Worm (Caenorhabditis elegans) whole organism, L1 larva: ENCODE data around the gene F37H8.5.
A peak's percentile ranks its signal among the peaks of the same experiment; 100 is the strongest.

Experiments used
- C04F5.9 ChIP-seq: sonication (generic microtip); optimal IDR thresholded peaks from 2 replicates; lab custom pipeline; 2016; ENCODE audit warnings: missing genetic modification characterization, missing compliant biosample characterization
- C16A3.4 ChIP-seq: fragments of 150-350 bp; optimal IDR thresholded peaks from 2 replicates; lab custom pipeline; 2014; ENCODE audit warnings: missing biosample characterization, missing genetic modification characterization
- C34B4.2 ChIP-seq: sonication (generic microtip); optimal IDR thresholded peaks from 2 replicates; lab custom pipeline; 2017; ENCODE audit warnings: mild to moderate bottlenecking, missing genetic modification characterization, missing compliant biosample characterization
- Y116A8C.19 ChIP-seq: sonication (generic microtip); optimal IDR thresholded peaks from 2 replicates; lab custom pipeline; 2016; ENCODE audit warnings: missing compliant biosample characterization, missing genetic modification characterization, borderline replicate concordance
- ama-1 ChIP-seq: fragments of 150-350 bp; optimal IDR thresholded peaks from 2 replicates; lab custom pipeline; 2014
- ceh-63 ChIP-seq: fragments of 200-800 bp; sonication (Bioruptor generic); optimal IDR thresholded peaks from 2 replicates; lab custom pipeline; 2018; ENCODE audit warnings: mild to moderate bottlenecking, missing genetic modification characterization, missing compliant biosample characterization
- ceh-88 ChIP-seq: fragments of 200-800 bp; sonication (Bioruptor generic); IDR thresholded peaks from 2 replicates; pipeline ENCODE4 v1.3.6; 2022; ENCODE audit warnings: missing genetic modification characterization, missing compliant biosample characterization
- ceh-90 ChIP-seq: sonication (generic microtip); optimal IDR thresholded peaks from 2 replicates; lab custom pipeline; 2016; ENCODE audit warnings: missing genetic modification characterization, missing compliant biosample characterization
- ces-1 ChIP-seq: fragments of 150-350 bp; optimal IDR thresholded peaks from 2 replicates; lab custom pipeline; 2014; ENCODE audit warnings: missing biosample characterization, missing genetic modification reagents, missing genetic modification characterization
- dpl-1 ChIP-seq, 3 experiments: fragments of 150-350 bp in 2 of 3; sonication (generic microtip) in 1 of 3; optimal IDR thresholded peaks; 2 replicates each; lab custom pipeline; 2014 to 2017; ENCODE audit warnings: missing biosample characterization in 3 of 3, missing genetic modification characterization in 3 of 3, missing genetic modification reagents in 3 of 3
- dsc-1 ChIP-seq: sonication (generic microtip); optimal IDR thresholded peaks from 2 replicates; lab custom pipeline; 2016; ENCODE audit warnings: mild to moderate bottlenecking, missing genetic modification characterization, missing compliant biosample characterization
- efl-1 ChIP-seq, 4 experiments: fragments of 150-350 bp; optimal IDR thresholded peaks in 3 of 4; peaks in 1 of 4; 1 replicate in 1 of 4; 2 replicates in 3 of 4; lab custom pipeline; 2014; ENCODE audit warnings: missing biosample characterization in 2 of 4, missing genetic modification characterization in 2 of 4, missing genetic modification reagents in 2 of 4
- elt-3 ChIP-seq, 6 experiments: fragments of 150-350 bp in 1 of 6; sonication (generic microtip); optimal IDR thresholded peaks; 2 replicates each; lab custom pipeline; 2017 to 2018; ENCODE audit warnings: missing biosample characterization in 6 of 6, missing genetic modification characterization in 6 of 6, inconsistent platforms in 1 of 6
- fkh-10 ChIP-seq: sonication (generic microtip); optimal IDR thresholded peaks from 2 replicates; lab custom pipeline; 2017; ENCODE audit warnings: missing biosample characterization, missing genetic modification reagents, missing genetic modification characterization
- fos-1 ChIP-seq: fragments of 150-350 bp; optimal IDR thresholded peaks from 2 replicates; lab custom pipeline; 2014; ENCODE audit warnings: missing biosample characterization, missing genetic modification characterization
- grh-1 ChIP-seq: fragments of 200-800 bp; sonication (Bioruptor generic); IDR thresholded peaks from 2 replicates; pipeline ENCODE4 v1.3.6; 2022; ENCODE audit warnings: missing genetic modification reagents, missing genetic modification characterization, missing compliant biosample characterization
- hlh-4 ChIP-seq: sonication (generic microtip); optimal IDR thresholded peaks from 2 replicates; lab custom pipeline; 2016; ENCODE audit warnings: mild to moderate bottlenecking, missing genetic modification characterization, missing compliant biosample characterization
- irx-1 ChIP-seq: sonication (generic microtip); optimal IDR thresholded peaks from 2 replicates; lab custom pipeline; 2016; ENCODE audit warnings: missing genetic modification characterization, missing compliant biosample characterization
- isw-1 ChIP-seq: fragments of 200-800 bp; sonication (Bioruptor generic); IDR thresholded peaks from 2 replicates; pipeline ENCODE4 v1.3.6; 2022; ENCODE audit warnings: missing genetic modification characterization, missing compliant biosample characterization
- lin-15B ChIP-seq: fragments of 150-350 bp; sonication (generic microtip); optimal IDR thresholded peaks from 3 replicates; lab custom pipeline; 2014; ENCODE audit warnings: missing biosample characterization, missing genetic modification characterization
- lin-35 ChIP-seq, 2 experiments: fragments of 150-350 bp; optimal IDR thresholded peaks; 2 replicates each; lab custom pipeline; 2014; ENCODE audit warnings: missing biosample characterization in 2 of 2, missing genetic modification characterization in 2 of 2, missing genetic modification reagents in 2 of 2
- lin-39 ChIP-seq: fragments of 150-350 bp; optimal IDR thresholded peaks from 2 replicates; lab custom pipeline; 2014; ENCODE audit warnings: missing biosample characterization, missing genetic modification reagents, missing genetic modification characterization
- lsy-2 ChIP-seq, 2 experiments: fragments of 150-350 bp; optimal IDR thresholded peaks; 2 replicates each; lab custom pipeline; 2014; ENCODE audit warnings: missing biosample characterization in 2 of 2, missing genetic modification characterization in 2 of 2
- mef-2 ChIP-seq: fragments of 150-350 bp; optimal IDR thresholded peaks from 2 replicates; lab custom pipeline; 2014; ENCODE audit warnings: missing biosample characterization, missing genetic modification characterization
- mep-1 ChIP-seq: fragments of 150-350 bp; optimal IDR thresholded peaks from 2 replicates; lab custom pipeline; 2014; ENCODE audit warnings: missing biosample characterization, missing genetic modification characterization
- nhr-11 ChIP-seq: fragments of 150-350 bp; optimal IDR thresholded peaks from 2 replicates; lab custom pipeline; 2014; ENCODE audit warnings: missing biosample characterization, missing genetic modification characterization
- nhr-19 ChIP-seq: fragments of 200-800 bp; sonication (Bioruptor generic); conservative IDR thresholded peaks from 2 replicates; pipeline ENCODE4 v1.3.6; 2022; ENCODE audit warnings: missing genetic modification characterization, missing compliant biosample characterization
- nhr-20 ChIP-seq: sonication (generic microtip); optimal IDR thresholded peaks from 2 replicates; lab custom pipeline; 2016; ENCODE audit warnings: mild to moderate bottlenecking, missing genetic modification characterization, missing compliant biosample characterization
- nhr-237 ChIP-seq: fragments of 150-350 bp; optimal IDR thresholded peaks from 2 replicates; lab custom pipeline; 2014; ENCODE audit warnings: missing biosample characterization, missing genetic modification characterization
- nhr-28 ChIP-seq: fragments of 150-350 bp; optimal IDR thresholded peaks from 2 replicates; lab custom pipeline; 2014; ENCODE audit warnings: missing biosample characterization, missing genetic modification characterization
- nhr-71 ChIP-seq: sonication (generic microtip); optimal IDR thresholded peaks from 2 replicates; lab custom pipeline; 2016; ENCODE audit warnings: mild to moderate bottlenecking, missing genetic modification characterization, moderate library complexity, missing compliant biosample characterization
- nhr-76 ChIP-seq: sonication (generic microtip); optimal IDR thresholded peaks from 2 replicates; lab custom pipeline; 2017; ENCODE audit warnings: missing biosample characterization, missing genetic modification characterization
- nhr-77 ChIP-seq: fragments of 150-350 bp; optimal IDR thresholded peaks from 2 replicates; lab custom pipeline; 2014; ENCODE audit warnings: missing biosample characterization, missing genetic modification characterization
- nhr-84 ChIP-seq: sonication (generic microtip); optimal IDR thresholded peaks from 2 replicates; lab custom pipeline; 2017; ENCODE audit warnings: missing biosample characterization, missing genetic modification characterization
- nhr-90 ChIP-seq: sonication (generic microtip); optimal IDR thresholded peaks from 2 replicates; lab custom pipeline; 2016; ENCODE audit warnings: mild to moderate bottlenecking, missing genetic modification characterization, missing compliant biosample characterization; ENCODE audit not compliant: poor library complexity
- pag-3 ChIP-seq: sonication (generic microtip); optimal IDR thresholded peaks from 2 replicates; lab custom pipeline; 2017; ENCODE audit warnings: missing genetic modification characterization, mild to moderate bottlenecking, missing compliant biosample characterization, antibody characterized with exemption, borderline replicate concordance; ENCODE audit not compliant: insufficient read depth
- skn-1 ChIP-seq: fragments of 150-350 bp; optimal IDR thresholded peaks from 2 replicates; lab custom pipeline; 2014; ENCODE audit warnings: missing biosample characterization, missing genetic modification characterization
- snu-23 ChIP-seq: sonication (generic microtip); optimal IDR thresholded peaks from 2 replicates; lab custom pipeline; 2016; ENCODE audit warnings: missing genetic modification characterization, missing compliant biosample characterization
- sup-37 ChIP-seq: fragments of 200-800 bp; sonication (Bioruptor generic); optimal IDR thresholded peaks from 2 replicates; lab custom pipeline; 2018; ENCODE audit warnings: mild to moderate bottlenecking, missing genetic modification characterization, missing compliant biosample characterization
- tbx-2 ChIP-seq: sonication (generic microtip); optimal IDR thresholded peaks from 2 replicates; lab custom pipeline; 2016; ENCODE audit warnings: missing genetic modification characterization, missing compliant biosample characterization
- tlp-1 ChIP-seq: fragments of 150-350 bp; optimal IDR thresholded peaks from 2 replicates; lab custom pipeline; 2014; ENCODE audit warnings: missing biosample characterization, missing genetic modification characterization
- unc-130 ChIP-seq: fragments of 150-350 bp; optimal IDR thresholded peaks from 2 replicates; lab custom pipeline; 2017; ENCODE audit warnings: missing biosample characterization, missing genetic modification characterization, inconsistent platforms
- unc-86 ChIP-seq: sonication (generic microtip); optimal IDR thresholded peaks from 2 replicates; lab custom pipeline; 2016; ENCODE audit warnings: missing genetic modification characterization, missing compliant biosample characterization
- unc-98 ChIP-seq: fragments of 200-800 bp; sonication (Bioruptor generic); IDR thresholded peaks from 2 replicates; pipeline ENCODE4 v1.3.6; 2022; ENCODE audit warnings: missing genetic modification characterization, missing compliant biosample characterization
- vab-15 ChIP-seq: sonication (generic microtip); optimal IDR thresholded peaks from 2 replicates; lab custom pipeline; 2017; ENCODE audit warnings: missing genotype, mild to moderate bottlenecking, missing genetic modification characterization, missing compliant biosample characterization

Gene F37H8.5

ce11 chrII:11181250-11181704 is 6.7 kb upstream of the F37H8.5 start, which contains the start of gene bigr-1 (continued):
- no peak for TF ChIP-seq ces-1 (GFP tag; lab: Kevin White, UChicago)
- TF ChIP-seq Y116A8C.19 (tag; lab: Kevin White, UChicago): no peak
- TF ChIP-seq grh-1 (GFP tag; lab: Robert Waterston, UW): no peak
- no peak for TF ChIP-seq C16A3.4
- TF ChIP-seq lin-15B: no peak
- no peak for TF ChIP-seq mef-2 (tag; lab: Kevin White, UChicago)
- peak; percentile 2 for TF ChIP-seq tbx-2 (tag; lab: Kevin White, UChicago)
- no peak for TF ChIP-seq skn-1 (tag; lab: Kevin White, UChicago)
- no peak for TF ChIP-seq nhr-28 (tag; lab: Kevin White, UChicago)
- TF ChIP-seq fos-1: no peak
- peak; percentile 37 for TF ChIP-seq nhr-71 (tag; lab: Kevin White, UChicago)
- TF ChIP-seq dsc-1 (tag; lab: Kevin White, UChicago): no peak
- no peak for TF ChIP-seq unc-98
- no peak for TF ChIP-seq sup-37
- no peak for TF ChIP-seq efl-1 (optimal IDR thresholded peaks at IDR 0.05; lab: Kevin White, UChicago)
- no peak for TF ChIP-seq efl-1 (GFP tag; optimal IDR thresholded peaks at IDR 0.05 in 1 of 2; lab: Kevin White, UChicago)
- no peak for TF ChIP-seq nhr-84 (tag; lab: Kevin White, UChicago)
- TF ChIP-seq ceh-63 (GFP tag; lab: Kevin White, UChicago): no peak
- no peak for TF ChIP-seq nhr-237 (tag; lab: Kevin White, UChicago)
- TF ChIP-seq nhr-90: no peak
- no peak for TF ChIP-seq mep-1
- TF ChIP-seq hlh-4 (tag; lab: Kevin White, UChicago): no peak
- TF ChIP-seq ceh-88 (GFP tag; lab: Robert Waterston, UW): no peak
- no peak for TF ChIP-seq ceh-90 (tag; lab: Kevin White, UChicago)
- TF ChIP-seq nhr-76 (tag; lab: Kevin White, UChicago): no peak
- no peak for TF ChIP-seq nhr-77 (tag; lab: Kevin White, UChicago)
- TF ChIP-seq unc-130 (tag; lab: Kevin White, UChicago): no peak
- no peak for TF ChIP-seq pag-3
- TF ChIP-seq nhr-11 (tag; lab: Kevin White, UChicago): no peak
- TF ChIP-seq tlp-1 (tag; lab: Kevin White, UChicago): no peak
- peak; percentile 51 for TF ChIP-seq nhr-20 (tag; lab: Kevin White, UChicago)
- TF ChIP-seq fkh-10 (GFP tag; lab: Kevin White, UChicago): no peak
- no peak for TF ChIP-seq irx-1 (tag; lab: Kevin White, UChicago)
- no peak for TF ChIP-seq elt-3 (tag; optimal IDR thresholded peaks at IDR 0.05; lab: Kevin White, UChicago)
- TF ChIP-seq snu-23: peak; percentile 25
- TF ChIP-seq vab-15 (tag; lab: Kevin White, UChicago): no peak
- TF ChIP-seq C34B4.2 (tag; lab: Kevin White, UChicago): no peak
- peak in 1 of 2 experiments; percentile 27 for TF ChIP-seq lin-35 (GFP tag; optimal IDR thresholded peaks at IDR 0.05; lab: Kevin White, UChicago)
- 0 out of 2 replicates have a peak, but pooled peaks have one; percentile 4 for TF ChIP-seq nhr-19 (GFP tag; lab: Robert Waterston, UW)
- TF ChIP-seq C04F5.9 (tag; lab: Kevin White, UChicago): no peak
- TF ChIP-seq unc-86 (tag; lab: Kevin White, UChicago): no peak
- no peak for TF ChIP-seq ama-1 (lab: Kevin White, UChicago)
- TF ChIP-seq dpl-1 (GFP tag; optimal IDR thresholded peaks at IDR 0.05; lab: Kevin White, UChicago): no peak
- no peak for TF ChIP-seq lsy-2 (tag; optimal IDR thresholded peaks at IDR 0.05; lab: Kevin White, UChicago)
- TF ChIP-seq lin-39 (tag; lab: Kevin White, UChicago): no peak
- no peak for TF ChIP-seq isw-1 (GFP tag; lab: Robert Waterston, UW)
